Worm (Caenorhabditis elegans): Measurements from ENCODE around the gene C15F1.5.

The C15F1.5 gene

DNA sequence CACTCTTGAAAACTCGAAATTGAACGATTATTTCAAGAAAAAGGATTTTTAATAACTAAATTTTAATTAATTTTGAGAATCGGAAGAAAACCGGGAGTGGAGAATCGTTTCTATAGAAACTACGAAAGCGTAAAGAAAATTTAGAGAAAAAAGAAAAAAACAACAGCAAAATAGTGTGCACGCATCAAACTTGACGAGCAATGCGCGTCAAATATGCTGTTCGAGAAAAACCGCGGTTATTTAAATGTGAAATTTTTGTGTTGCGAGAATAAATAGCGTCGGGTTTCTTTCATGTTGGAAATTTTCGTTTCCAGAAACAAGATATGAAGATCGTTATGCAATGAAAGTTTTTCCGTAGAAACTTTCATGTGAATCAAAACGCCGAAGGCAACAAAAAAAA, 3.6 kb upstream of the C15F1.5 start:
- TF ChIP-seq ZK546.5 (tag; optimal IDR thresholded peaks at IDR 0.05) (no peak), hmg-11 (tag; optimal IDR thresholded peaks at IDR 0.05) (peak; percentile 43), unc-39 (tag; optimal IDR thresholded peaks at IDR 0.05) (no peak), nhr-23 (tag; optimal IDR thresholded peaks at IDR 0.05) (peak; percentile 1), snpc-4 (tag; optimal IDR thresholded peaks at IDR 0.05) (peak; percentile 48), nhr-67 (tag; optimal IDR thresholded peaks at IDR 0.05) (no peak), nfya-1 (tag; optimal IDR thresholded peaks at IDR 0.05; ENCODE audit: insufficient read depth) (peak; percentile 79), R02D3.7 (tag; optimal IDR thresholded peaks at IDR 0.05) (peak; percentile 35), pha-4 (tag; optimal IDR thresholded peaks at IDR 0.05) (peak; percentile 78), lin-15B (tag; optimal IDR thresholded peaks at IDR 0.05) (peak; percentile 50), daf-12 (tag; optimal IDR thresholded peaks at IDR 0.05) (no peak), skn-1 (tag; optimal IDR thresholded peaks at IDR 0.05) (peak; percentile 29)

DNA sequence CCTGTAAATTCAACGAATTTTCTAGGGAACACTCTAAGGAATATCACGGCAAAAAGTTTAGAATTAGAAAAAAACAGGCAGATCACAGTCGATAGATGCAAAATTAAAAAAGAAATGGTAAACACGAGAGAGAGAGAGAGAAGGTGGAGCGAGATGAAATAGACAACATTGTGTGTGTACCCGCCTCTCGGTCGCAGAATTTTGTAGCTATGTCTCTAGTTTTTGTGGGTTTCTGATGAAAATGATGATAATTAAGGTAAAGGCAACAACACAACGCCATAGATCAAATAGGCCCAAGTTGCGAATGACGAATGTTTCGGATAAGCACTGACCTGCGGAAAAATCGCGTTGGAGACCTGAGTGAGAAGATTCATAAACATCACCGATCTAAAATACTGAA, 3.1 kb upstream of the C15F1.5 start, which contains the start of gene sod-1:
Gene sod-1, minus strand, starts transcription at position 387 of the 400 bp plus-strand sequence.
- TF ChIP-seq snpc-4 (tag; optimal IDR thresholded peaks at IDR 0.05) (no peak), hmg-11 (tag; optimal IDR thresholded peaks at IDR 0.05) (no peak), zag-1 (tag; optimal IDR thresholded peaks at IDR 0.05) (no peak), mml-1 (tag; optimal IDR thresholded peaks at IDR 0.05) (no peak), R02D3.7 (tag; optimal IDR thresholded peaks at IDR 0.05) (no peak), ZK546.5 (tag; optimal IDR thresholded peaks at IDR 0.05) (no peak), pqm-1 (tag; optimal IDR thresholded peaks at IDR 0.05) (no peak), elt-3 (tag; optimal IDR thresholded peaks at IDR 0.05) (no peak), aly-2 (tag; optimal IDR thresholded peaks at IDR 0.05) (no peak), jun-1 (tag; optimal IDR thresholded peaks at IDR 0.05) (no peak), nfya-1 (tag; optimal IDR thresholded peaks at IDR 0.05; ENCODE audit: insufficient read depth) (no peak), nhr-43 (tag; optimal IDR thresholded peaks at IDR 0.05; ENCODE audit: poor library complexity, severe bottlenecking) (no peak), nhr-77 (tag; optimal IDR thresholded peaks at IDR 0.05) (no peak), skn-1 (tag; optimal IDR thresholded peaks at IDR 0.05) (no peak), nhr-11 (tag; optimal IDR thresholded peaks at IDR 0.05) (no peak), unc-62 (GFP tag; optimal IDR thresholded peaks at IDR 0.05) (no peak), fkh-10 (GFP tag; optimal IDR thresholded peaks at IDR 0.05) (no peak), nhr-23 (tag; optimal IDR thresholded peaks at IDR 0.05) (no peak)

DNA sequence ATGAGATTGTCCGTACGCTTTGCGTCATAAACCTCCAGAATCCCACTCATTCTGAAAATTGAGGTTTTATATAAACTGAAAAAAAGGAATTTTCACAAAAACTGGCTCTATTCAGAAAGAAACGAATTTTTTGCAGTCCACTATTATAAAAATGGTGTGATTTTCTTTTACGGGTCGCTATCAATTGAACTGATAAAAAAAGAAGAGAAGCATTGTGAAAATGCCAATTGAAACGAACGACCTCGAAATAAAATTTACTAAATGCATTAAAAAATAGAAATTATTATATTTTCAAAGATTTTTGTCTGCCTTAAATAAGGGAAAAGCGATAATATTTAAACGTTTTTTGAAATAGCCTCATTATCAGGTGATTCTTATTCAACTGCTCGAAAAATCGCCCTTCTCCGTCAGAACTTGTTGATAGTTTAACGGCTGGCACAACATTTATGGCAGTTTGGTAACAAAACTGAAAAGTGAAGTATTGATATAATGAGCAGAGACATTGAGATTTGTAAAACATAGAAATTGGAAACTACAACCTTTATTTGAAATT, 1.8 kb upstream of the C15F1.5 start, which contains the start of gene art-1:
Gene art-1, minus strand, starts transcription at position 51 of the 553 bp plus-strand sequence.
- TF ChIP-seq daf-12 (tag; optimal IDR thresholded peaks at IDR 0.05) = no peak
- TF ChIP-seq elt-1 (tag; optimal IDR thresholded peaks at IDR 0.05) = no peak
- TF ChIP-seq pqm-1 (tag; optimal IDR thresholded peaks at IDR 0.05) = no peak
- TF ChIP-seq elt-3 (tag; optimal IDR thresholded peaks at IDR 0.05) = no peak
- TF ChIP-seq mdl-1 (tag; optimal IDR thresholded peaks at IDR 0.05) = no peak
- no peak for TF ChIP-seq lsy-12 (tag; optimal IDR thresholded peaks at IDR 0.05)
- TF ChIP-seq hmg-11 (tag; optimal IDR thresholded peaks at IDR 0.05) = no peak
- no peak for TF ChIP-seq egl-27 (tag; optimal IDR thresholded peaks at IDR 0.05)
- no peak for TF ChIP-seq nhr-67 (tag; optimal IDR thresholded peaks at IDR 0.05)
- no peak for TF ChIP-seq lin-15B (tag; optimal IDR thresholded peaks at IDR 0.05)
- TF ChIP-seq zag-1 (tag; optimal IDR thresholded peaks at IDR 0.05) = no peak
- peak; percentile 2 for TF ChIP-seq ama-1 (optimal IDR thresholded peaks at IDR 0.05)
- peak; percentile 47 for TF ChIP-seq elt-2 (tag; optimal IDR thresholded peaks at IDR 0.05)
- no peak for TF ChIP-seq ceh-16 (tag; optimal IDR thresholded peaks at IDR 0.05)
- TF ChIP-seq pha-4 (tag; optimal IDR thresholded peaks at IDR 0.05) = peak; percentile 31
- no peak for TF ChIP-seq fkh-2 (tag; optimal IDR thresholded peaks at IDR 0.05)
- TF ChIP-seq nhr-237 (tag; optimal IDR thresholded peaks at IDR 0.05) = no peak
- no peak for TF ChIP-seq nhr-12 (tag; optimal IDR thresholded peaks at IDR 0.05)
- TF ChIP-seq nhr-43 (tag; optimal IDR thresholded peaks at IDR 0.05; ENCODE audit: poor library complexity, severe bottlenecking) = no peak
- no peak for TF ChIP-seq ztf-4 (tag; optimal IDR thresholded peaks at IDR 0.05)
- no peak for TF ChIP-seq nfya-1 (tag; optimal IDR thresholded peaks at IDR 0.05; ENCODE audit: insufficient read depth)
- TF ChIP-seq ceh-9 (tag; optimal IDR thresholded peaks at IDR 0.05) = no peak
- no peak for TF ChIP-seq tbx-2 (tag; optimal IDR thresholded peaks at IDR 0.05)
- no peak for TF ChIP-seq fos-1 (tag; optimal IDR thresholded peaks at IDR 0.05)

All from whole organism, L3 larva.